Worm (Caenorhabditis elegans): ENCODE data around the gene cutl-5.

The cutl-5 gene

DNA sequence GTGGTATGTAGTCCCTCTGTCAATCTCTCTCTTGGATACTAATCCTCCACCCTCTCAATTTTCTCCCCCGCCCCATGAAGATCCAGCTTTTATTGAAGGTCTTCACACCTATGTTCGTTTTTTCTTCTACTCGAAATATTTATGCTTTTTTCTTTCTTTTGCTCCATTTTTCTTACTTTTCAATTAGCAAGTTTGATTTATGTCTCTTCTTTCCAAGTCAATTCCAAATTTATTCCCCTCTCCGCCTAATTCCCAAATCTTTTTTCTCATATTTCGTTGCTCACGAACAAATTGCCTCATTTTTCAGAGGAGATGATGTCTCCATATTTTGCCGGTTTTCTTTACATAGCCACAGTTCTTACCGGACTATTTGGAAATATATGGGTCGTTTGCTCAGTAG lies 28.6 kb upstream of the cutl-5 start, which contains the start of gene npr-31:
TSS of gene npr-31 (plus strand) at position 301 of the 400 bp plus-strand sequence.
- TF ChIP-seq T22C8.4 (GFP tag; IDR thresholded peaks at IDR 0.05) (no peak), cog-1 (tag; optimal IDR thresholded peaks at IDR 0.05) (no peak), ztf-29 (GFP tag; IDR thresholded peaks at IDR 0.05) (no peak), tab-1 (GFP tag; IDR thresholded peaks at IDR 0.05) (no peak), ztf-23 (GFP tag; IDR thresholded peaks at IDR 0.05) (no peak), med-1 (GFP tag; optimal IDR thresholded peaks at IDR 0.05; ENCODE audit: insufficient read depth) (no peak), flt-1 (GFP tag; IDR thresholded peaks at IDR 0.05) (no peak), ref-1 (GFP tag; conservative IDR thresholded peaks at IDR 0.05) (no peak), klf-2 (GFP tag; conservative IDR thresholded peaks at IDR 0.05) (no peak)

DNA sequence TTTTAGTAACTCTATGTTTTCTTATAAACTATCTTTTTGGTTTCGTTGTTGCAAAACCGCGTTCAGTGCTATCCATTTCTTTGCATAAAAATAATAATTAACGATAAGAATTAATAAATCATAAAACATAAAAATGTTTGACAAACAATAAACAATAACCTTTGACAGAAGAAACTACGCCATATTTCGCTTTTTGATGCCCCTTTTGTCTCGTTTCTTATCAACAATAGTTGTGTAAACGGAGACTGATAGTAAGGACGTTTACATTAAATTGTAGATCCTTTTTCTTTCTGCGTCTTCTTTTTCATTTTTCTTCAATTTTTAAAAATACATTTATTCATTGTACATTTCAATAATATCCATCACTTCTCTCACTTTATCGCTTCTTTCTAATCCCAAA lies 23.4 kb upstream of the cutl-5 start:
- TF ChIP-seq cog-1 (tag; optimal IDR thresholded peaks at IDR 0.05) (no peak), ztf-29 (GFP tag; IDR thresholded peaks at IDR 0.05) (no peak), ztf-23 (GFP tag; IDR thresholded peaks at IDR 0.05) (no peak), flt-1 (GFP tag; IDR thresholded peaks at IDR 0.05) (no peak), tab-1 (GFP tag; IDR thresholded peaks at IDR 0.05) (no peak), T22C8.4 (GFP tag; IDR thresholded peaks at IDR 0.05) (no peak), med-1 (GFP tag; optimal IDR thresholded peaks at IDR 0.05; ENCODE audit: insufficient read depth) (no peak), ref-1 (GFP tag; conservative IDR thresholded peaks at IDR 0.05) (no peak), klf-2 (GFP tag; conservative IDR thresholded peaks at IDR 0.05) (no peak)

DNA sequence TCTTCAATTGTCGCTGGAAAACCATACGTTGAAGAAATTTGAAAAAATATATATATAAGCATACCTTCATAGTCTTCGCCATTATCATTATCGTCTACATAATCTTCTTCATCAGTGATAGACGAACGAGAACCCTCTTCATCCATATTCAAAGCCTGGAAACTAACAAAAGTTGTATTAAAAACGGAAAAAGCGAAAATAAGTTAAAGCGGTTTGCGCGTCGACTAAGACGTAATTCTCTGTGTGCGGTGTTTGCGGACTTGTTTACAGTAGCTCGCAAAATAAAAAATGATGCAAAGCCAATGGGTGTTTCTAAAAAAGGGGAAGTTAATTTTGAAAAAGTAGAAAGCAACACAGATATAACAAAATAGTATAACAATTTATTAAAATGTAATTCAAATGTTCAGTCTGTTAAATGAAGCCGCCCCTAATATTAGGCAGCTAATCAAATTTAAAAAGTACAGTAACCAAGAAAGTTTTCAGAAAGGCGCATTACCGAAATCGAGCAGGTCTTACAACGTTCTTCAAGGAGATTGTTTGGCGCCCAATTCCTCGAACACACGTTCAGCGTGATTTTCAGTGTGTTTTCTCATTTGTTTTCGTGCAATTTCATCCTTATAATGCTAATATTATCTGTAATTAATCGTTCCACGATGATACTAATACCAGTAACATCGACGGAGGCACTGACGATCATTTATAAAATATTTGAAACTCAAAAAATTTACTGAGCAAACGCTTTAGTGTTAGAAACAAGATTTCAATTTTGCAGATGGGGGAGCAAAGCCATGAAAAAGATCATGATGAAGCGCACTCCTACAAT lies 16.4 kb upstream of the cutl-5 start, which contains the start of the genes T07F8.4 and gld-3:
TSS of gene T07F8.4 (minus strand) at position 162 of the 823 bp plus-strand sequence.
TSS of gene gld-3 (plus strand) at position 773 of the 823 bp plus-strand sequence.
- TF ChIP-seq ztf-29 (GFP tag; IDR thresholded peaks at IDR 0.05) = no peak
- TF ChIP-seq med-1 (GFP tag; optimal IDR thresholded peaks at IDR 0.05; ENCODE audit: insufficient read depth) = no peak
- TF ChIP-seq klf-2 (GFP tag; conservative IDR thresholded peaks at IDR 0.05) = no peak
- TF ChIP-seq T22C8.4 (GFP tag; IDR thresholded peaks at IDR 0.05) = no peak
- no peak for TF ChIP-seq cog-1 (tag; optimal IDR thresholded peaks at IDR 0.05)

DNA sequence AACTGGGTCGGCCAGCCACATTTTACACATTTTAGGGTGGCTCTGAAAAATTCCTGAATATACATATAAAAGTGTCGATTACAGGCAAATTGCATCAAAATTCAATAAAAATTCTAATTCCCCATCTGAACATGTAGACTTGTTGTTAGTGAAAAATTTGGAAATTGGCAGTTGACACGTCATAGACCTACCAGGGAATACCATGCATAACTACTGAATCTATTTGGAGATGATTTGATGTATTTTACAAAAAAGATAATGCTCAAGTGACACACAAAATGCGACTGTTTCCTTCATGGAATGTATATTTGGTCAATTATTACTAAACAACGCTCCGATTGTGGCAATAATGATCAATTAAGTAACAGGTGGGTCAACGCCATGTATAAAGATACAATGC lies 10.8 kb upstream of the cutl-5 start, which contains the start of gene F10E7.1:
TSS of gene F10E7.1 (plus strand) at position 301 of the 400 bp plus-strand sequence.
- TF ChIP-seq ref-1 (GFP tag; conservative IDR thresholded peaks at IDR 0.05) = no peak
- TF ChIP-seq flt-1 (GFP tag; IDR thresholded peaks at IDR 0.05) = no peak
- no peak for TF ChIP-seq T22C8.4 (GFP tag; IDR thresholded peaks at IDR 0.05)
- TF ChIP-seq ztf-23 (GFP tag; IDR thresholded peaks at IDR 0.05) = no peak
- TF ChIP-seq tab-1 (GFP tag; IDR thresholded peaks at IDR 0.05) = no peak
- TF ChIP-seq cog-1 (tag; optimal IDR thresholded peaks at IDR 0.05) = no peak

ce11 chrII:7122661-7123418 lies 7.1 kb upstream of the cutl-5 start, which contains the start of gene F10E7.11:
Gene F10E7.11 (minus strand): TSS chrII:7122892.
- TF ChIP-seq T22C8.4 (GFP tag; IDR thresholded peaks at IDR 0.05) = no peak
- TF ChIP-seq cog-1 (tag; optimal IDR thresholded peaks at IDR 0.05) = no peak
- TF ChIP-seq klf-2 (GFP tag; conservative IDR thresholded peaks at IDR 0.05) = no peak
- TF ChIP-seq ref-1 (GFP tag; conservative IDR thresholded peaks at IDR 0.05) = no peak
- TF ChIP-seq tab-1 (GFP tag; IDR thresholded peaks at IDR 0.05) = no peak
- TF ChIP-seq ztf-29 (GFP tag; IDR thresholded peaks at IDR 0.05) = no peak
- TF ChIP-seq flt-1 (GFP tag; IDR thresholded peaks at IDR 0.05) = no peak
- TF ChIP-seq med-1 (GFP tag; optimal IDR thresholded peaks at IDR 0.05; ENCODE audit: insufficient read depth) = no peak
- TF ChIP-seq ztf-23 (GFP tag; IDR thresholded peaks at IDR 0.05) = no peak

DNA sequence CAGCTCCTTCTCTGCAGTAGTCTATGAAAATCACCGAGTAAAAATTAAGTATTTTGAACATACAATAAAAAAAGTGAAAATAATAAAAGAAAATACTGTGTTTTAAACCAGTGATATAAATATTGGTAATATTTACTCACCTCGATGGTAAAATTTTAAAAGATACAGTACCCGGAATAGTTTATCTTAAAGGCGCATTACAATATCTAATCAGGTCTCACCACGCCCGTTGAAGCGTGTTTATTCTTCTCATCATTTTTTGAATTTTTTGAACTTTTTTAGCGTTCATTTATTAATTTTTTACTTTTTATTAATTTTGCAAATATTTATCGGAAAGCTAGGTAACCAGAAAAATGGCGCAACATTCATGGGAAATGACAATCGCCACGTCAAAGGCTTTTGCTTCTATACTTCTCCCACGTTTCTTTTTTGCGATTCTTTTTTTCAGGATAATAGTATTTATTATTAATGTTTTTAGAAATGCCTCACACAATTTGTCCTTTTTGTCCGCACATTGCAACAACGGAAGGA lies 6.1 kb upstream of the cutl-5 start, which contains the start of gene F10E7.2:
TSS of gene F10E7.2 (plus strand) at position 481 of the 531 bp plus-strand sequence.
- TF ChIP-seq med-1 (GFP tag; optimal IDR thresholded peaks at IDR 0.05; ENCODE audit: insufficient read depth) (no peak), tab-1 (GFP tag; IDR thresholded peaks at IDR 0.05) (no peak), klf-2 (GFP tag; conservative IDR thresholded peaks at IDR 0.05) (no peak), ref-1 (GFP tag; conservative IDR thresholded peaks at IDR 0.05) (no peak), flt-1 (GFP tag; IDR thresholded peaks at IDR 0.05) (no peak), cog-1 (tag; optimal IDR thresholded peaks at IDR 0.05) (no peak), ztf-23 (GFP tag; IDR thresholded peaks at IDR 0.05) (no peak), ztf-29 (GFP tag; IDR thresholded peaks at IDR 0.05) (no peak), T22C8.4 (GFP tag; IDR thresholded peaks at IDR 0.05) (no peak)

DNA sequence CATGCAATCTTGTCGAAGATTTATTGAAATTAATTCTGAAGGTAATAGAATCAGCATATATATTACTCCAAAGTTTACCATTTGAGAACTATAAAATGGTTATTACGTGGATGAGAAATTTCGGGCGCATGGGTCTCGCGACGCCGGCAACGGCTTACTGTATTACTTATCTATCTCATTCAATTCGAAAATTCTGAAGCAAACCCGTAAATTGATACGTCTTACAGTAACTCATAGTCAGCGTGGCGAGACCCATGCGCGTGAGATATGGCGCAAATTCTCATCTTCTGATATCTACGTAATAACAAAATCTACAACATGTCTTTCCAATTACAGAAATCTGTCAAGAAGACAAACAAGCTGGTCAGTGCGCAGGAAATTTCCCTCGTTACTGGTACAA lies 3.8 kb upstream of the cutl-5 start:
- no peak for TF ChIP-seq ztf-23 (GFP tag; IDR thresholded peaks at IDR 0.05)
- no peak for TF ChIP-seq ztf-29 (GFP tag; IDR thresholded peaks at IDR 0.05)
- TF ChIP-seq med-1 (GFP tag; optimal IDR thresholded peaks at IDR 0.05; ENCODE audit: insufficient read depth) = no peak
- TF ChIP-seq klf-2 (GFP tag; conservative IDR thresholded peaks at IDR 0.05) = no peak
- TF ChIP-seq T22C8.4 (GFP tag; IDR thresholded peaks at IDR 0.05) = no peak
- TF ChIP-seq ref-1 (GFP tag; conservative IDR thresholded peaks at IDR 0.05) = no peak
- no peak for TF ChIP-seq cog-1 (tag; optimal IDR thresholded peaks at IDR 0.05)

- TF ChIP-seq T22C8.4 (GFP tag; IDR thresholded peaks at IDR 0.05) (no peak), ref-1 (GFP tag; conservative IDR thresholded peaks at IDR 0.05) (no peak), ztf-29 (GFP tag; IDR thresholded peaks at IDR 0.05) (no peak), flt-1 (GFP tag; IDR thresholded peaks at IDR 0.05) (no peak), cog-1 (tag; optimal IDR thresholded peaks at IDR 0.05) (no peak)
Observed at ce11 chrII:7116350-7116749, 644 bp upstream of the cutl-5 start, which contains the start of gene spon-1. Gene spon-1 (plus strand): TSS chrII:7116557.

DNA sequence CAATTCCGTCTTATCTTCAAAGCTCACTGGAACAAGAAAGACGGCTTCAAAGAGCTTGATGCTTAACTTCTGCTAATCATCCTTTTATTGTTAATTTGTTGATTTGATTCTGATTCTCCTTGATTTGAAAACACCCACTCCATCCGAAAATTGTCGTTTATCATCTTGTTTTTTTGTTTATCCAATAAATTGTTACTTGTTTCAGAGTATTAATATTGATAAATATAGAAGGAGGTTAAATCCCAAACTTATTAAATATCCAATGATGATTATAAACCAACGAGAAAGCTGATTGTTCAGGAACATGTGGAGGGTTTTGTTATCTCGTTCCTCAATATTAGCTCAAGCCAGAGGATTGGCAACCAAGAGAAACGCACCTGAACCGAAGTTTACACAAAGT lies 2.9 kb downstream of the cutl-5 start, which contains the start of gene F10E7.6:
TSS of gene F10E7.6 (plus strand) at position 301 of the 400 bp plus-strand sequence.
- TF ChIP-seq tab-1 (GFP tag; IDR thresholded peaks at IDR 0.05) = no peak

All from whole organism, midembryonic.